Fruit fly (Drosophila melanogaster) whole organism, wandering third instar larva: ENCODE measurements around the gene CG3104.

ENCODE experiments used
- Abd-B ChIP-seq: fragments of >200 bp; optimal IDR thresholded peaks from 2 replicates; lab custom pipeline; 2017; ENCODE audit warnings: missing biosample characterization, missing genetic modification characterization
- CG32264 ChIP-seq: fragments of 200-800 bp; sonication (Bioruptor generic); optimal IDR thresholded peaks from 2 replicates; lab custom pipeline; 2016; ENCODE audit warnings: missing biosample characterization, missing genetic modification characterization
- CG9705 ChIP-seq: fragments of 200-800 bp; sonication (Bioruptor generic); optimal IDR thresholded peaks from 2 replicates; lab custom pipeline; 2018; ENCODE audit warnings: missing biosample characterization, mild to moderate bottlenecking, missing genetic modification characterization
- CrebA ChIP-seq: fragments of 200-800 bp; sonication (Bioruptor generic); optimal IDR thresholded peaks from 2 replicates; lab custom pipeline; 2016; ENCODE audit warnings: missing biosample characterization, mild to moderate bottlenecking, missing genetic modification characterization, borderline replicate concordance
- Dfd ChIP-seq: fragments of >200 bp; optimal IDR thresholded peaks from 2 replicates; lab custom pipeline; 2017; ENCODE audit warnings: missing biosample characterization, missing genetic modification characterization
- Dif ChIP-seq: fragments of 200-275, 200-300 bp; sonication (Bioruptor generic); optimal IDR thresholded peaks from 2 replicates; lab custom pipeline; 2018; ENCODE audit warnings: missing biosample characterization, missing genetic modification characterization; ENCODE audit not compliant: partially characterized antibody
- HLH106 ChIP-seq: fragments of 200-800 bp; optimal IDR thresholded peaks from 3 replicates; lab custom pipeline; 2019; ENCODE audit warnings: missing biosample characterization, mild to moderate bottlenecking, missing genetic modification characterization, moderate library complexity
- Hnf4 ChIP-seq: fragments of 200-800 bp; sonication (Bioruptor generic); optimal IDR thresholded peaks from 2 replicates; lab custom pipeline; 2016; ENCODE audit warnings: missing biosample characterization, mild to moderate bottlenecking, missing genetic modification characterization
- Hr78 ChIP-seq: fragments of >200 bp; optimal IDR thresholded peaks from 2 replicates; lab custom pipeline; 2017; ENCODE audit warnings: missing biosample characterization, missing genetic modification characterization
- Hr83 ChIP-seq: fragments of 200-300 bp; sonication (Bioruptor generic); optimal IDR thresholded peaks from 2 replicates; lab custom pipeline; 2016; ENCODE audit warnings: missing biosample characterization, mild to moderate bottlenecking, missing genetic modification characterization, moderate library complexity; ENCODE audit not compliant: poor library complexity, severe bottlenecking
- Jra ChIP-seq: sonication (Bioruptor generic); optimal IDR thresholded peaks from 2 replicates; lab custom pipeline; 2016; ENCODE audit warnings: missing biosample characterization, missing genetic modification characterization
- Myc ChIP-seq: fragments of >200 bp; optimal IDR thresholded peaks from 2 replicates; lab custom pipeline; 2017
- N ChIP-seq: fragments of >200 bp; optimal IDR thresholded peaks from 2 replicates; lab custom pipeline; 2018; ENCODE audit warnings: missing biosample characterization, missing external identifiers, missing genetic modification characterization
- OdsH ChIP-seq: fragments of 200-800 bp; sonication (Bioruptor generic); optimal IDR thresholded peaks from 2 replicates; lab custom pipeline; 2016; ENCODE audit warnings: missing biosample characterization, mild to moderate bottlenecking, missing genetic modification characterization
- Rel ChIP-seq, 2 experiments: fragments of 200-800 bp; sonication (Bioruptor generic) in 1 of 2; optimal IDR thresholded peaks; 2 replicates in 1 of 2; 3 replicates in 1 of 2; lab custom pipeline; 2016 to 2019; ENCODE audit warnings: mild to moderate bottlenecking in 2 of 2, missing biosample characterization in 2 of 2, missing genetic modification characterization in 2 of 2, moderate library complexity in 1 of 2
- Sp1 ChIP-seq: fragments of 200-800 bp; sonication (Bioruptor generic); optimal IDR thresholded peaks from 3 replicates; lab custom pipeline; 2019; ENCODE audit warnings: missing biosample characterization, mild to moderate bottlenecking, missing genetic modification characterization, moderate library complexity
- br ChIP-seq: fragments of 200-800 bp; sonication (Bioruptor generic); optimal IDR thresholded peaks from 2 replicates; lab custom pipeline; 2016; ENCODE audit warnings: missing biosample characterization, missing genetic modification characterization
- brk ChIP-seq: fragments of 200-800 bp; sonication (Bioruptor generic); optimal IDR thresholded peaks from 2 replicates; lab custom pipeline; 2016; ENCODE audit warnings: missing biosample characterization, mild to moderate bottlenecking, missing genetic modification characterization
- dl ChIP-seq, 2 experiments: fragments of 175-275, 200-275 bp in 1 of 2; fragments of 200-275 bp in 1 of 2; sonication (Bioruptor generic); optimal IDR thresholded peaks; lab custom pipeline; 2018; ENCODE audit warnings: mild to moderate bottlenecking in 2 of 2, missing biosample characterization in 2 of 2, missing genetic modification characterization in 2 of 2, moderate library complexity in 2 of 2; ENCODE audit not compliant: partially characterized antibody in 2 of 2, insufficient read depth in 1 of 2
- ey ChIP-seq: fragments of 200-800 bp; sonication (Bioruptor generic); optimal IDR thresholded peaks from 2 replicates; lab custom pipeline; 2016; ENCODE audit warnings: missing biosample characterization, missing genetic modification characterization
- foxo ChIP-seq, 2 experiments: fragments of 200-800 bp; sonication (Bioruptor generic); optimal IDR thresholded peaks; 2 replicates in 1 of 2; 3 replicates in 1 of 2; lab custom pipeline; 2016 to 2017; ENCODE audit warnings: missing biosample characterization in 2 of 2, missing genetic modification characterization in 2 of 2
- fru ChIP-seq: fragments of 200-800 bp; sonication (Bioruptor generic); optimal IDR thresholded peaks from 3 replicates; lab custom pipeline; 2016; ENCODE audit warnings: missing biosample characterization, mild to moderate bottlenecking, missing genetic modification characterization
- h ChIP-seq: fragments of 200-800 bp; sonication (Bioruptor generic); optimal IDR thresholded peaks from 3 replicates; lab custom pipeline; 2016; ENCODE audit warnings: missing biosample characterization, mild to moderate bottlenecking, missing genetic modification characterization
- lola ChIP-seq: fragments of >200 bp; optimal IDR thresholded peaks from 2 replicates; lab custom pipeline; 2017; ENCODE audit warnings: missing biosample characterization, missing genetic modification characterization
- psq ChIP-seq: fragments of 200-800 bp; sonication (Bioruptor generic); optimal IDR thresholded peaks from 3 replicates; lab custom pipeline; 2017; ENCODE audit warnings: missing biosample characterization, mild to moderate bottlenecking, missing genetic modification characterization, moderate library complexity
- sage ChIP-seq: fragments of 200-800 bp; sonication (Bioruptor generic); optimal IDR thresholded peaks from 2 replicates; lab custom pipeline; 2016; ENCODE audit warnings: missing biosample characterization, mild to moderate bottlenecking, missing genetic modification characterization
- tai ChIP-seq: sonication (Bioruptor generic); optimal IDR thresholded peaks from 2 replicates; lab custom pipeline; 2016; ENCODE audit warnings: missing biosample characterization, missing genetic modification characterization
- usp ChIP-seq: fragments of >200 bp; optimal IDR thresholded peaks from 2 replicates; lab custom pipeline; 2017; ENCODE audit warnings: missing biosample characterization, missing genetic modification characterization
- woc ChIP-seq: sonication (Bioruptor generic); optimal IDR thresholded peaks from 2 replicates; lab custom pipeline; 2016; ENCODE audit warnings: missing biosample characterization, mild to moderate bottlenecking, missing genetic modification characterization

Gene CG3104

dm6 chr2L:2808038-2808699, 47.4 kb downstream of the CG3104 start:
- peak; percentile 3 for TF ChIP-seq CrebA (GFP tag; lab: Kevin White, UChicago)
- no peak for TF ChIP-seq lola (GFP tag; lab: Kevin White, UChicago)
- TF ChIP-seq sage, result no peak
- TF ChIP-seq Sp1 (GFP tag; lab: Kevin White, UChicago), result peak; percentile 12
- TF ChIP-seq br, result peak; percentile 1

dm6 chr2L:2807597-2807996, 48.0 kb downstream of the CG3104 start:
- TF ChIP-seq tai (GFP tag; lab: Kevin White, UChicago), result no peak
- no peak for TF ChIP-seq woc (GFP tag; lab: Kevin White, UChicago)
- no peak for TF ChIP-seq h (GFP tag; lab: Kevin White, UChicago)
- no peak for TF ChIP-seq CG9705
- no peak for TF ChIP-seq ey
- TF ChIP-seq CrebA (GFP tag; lab: Kevin White, UChicago), result no peak
- no peak for TF ChIP-seq psq

dm6 chr2L:2806190-2806763, 49.3 kb downstream of the CG3104 start:
- TF ChIP-seq N (GFP tag; lab: Kevin White, UChicago) (no peak), woc (GFP tag; lab: Kevin White, UChicago) (no peak), Hr78 (GFP tag; lab: Kevin White, UChicago) (no peak), Rel (GFP tag; optimal IDR thresholded peaks at IDR 0.05; lab: Kevin White, UChicago) (no peak), Rel (tag; optimal IDR thresholded peaks at IDR 0.05; lab: Kevin White, UChicago) (peak; percentile 86), Myc (no peak), HLH106 (tag; lab: Kevin White, UChicago) (no peak), Hnf4 (peak; percentile 77)
- TF ChIP-seq, all 38 proteins: peak for 2

- TF ChIP-seq Rel (GFP tag; optimal IDR thresholded peaks at IDR 0.05; lab: Kevin White, UChicago) (peak; percentile 83), Rel (tag; optimal IDR thresholded peaks at IDR 0.05; lab: Kevin White, UChicago) (peak; percentile 90), OdsH (GFP tag; lab: Kevin White, UChicago) (peak; percentile 15), Dif (GFP tag; lab: Kevin White, UChicago) (peak; percentile 42), foxo (GFP tag; optimal IDR thresholded peaks at IDR 0.05; lab: Kevin White, UChicago) (peak in 1 of 2 experiments; percentile 18), Sp1 (GFP tag; lab: Kevin White, UChicago) (peak; percentile 20), usp (GFP tag; lab: Kevin White, UChicago) (no peak), CG32264 (GFP tag; lab: Kevin White, UChicago) (no peak), HLH106 (tag; lab: Kevin White, UChicago) (peak; percentile 3), br (peak; percentile 16), Abd-B (GFP tag; lab: Kevin White, UChicago) (no peak), Dfd (GFP tag; lab: Kevin White, UChicago) (no peak), psq (no peak), Jra (GFP tag; lab: Kevin White, UChicago) (peak; percentile 15), h (GFP tag; lab: Kevin White, UChicago) (peak; percentile 75), brk (GFP tag; lab: Kevin White, UChicago) (no peak), Hnf4 (peak; percentile 92), CrebA (GFP tag; lab: Kevin White, UChicago) (peak; percentile 85), fru (no peak), dl (GFP tag; optimal IDR thresholded peaks at IDR 0.05; lab: Kevin White, UChicago; ENCODE audit: insufficient read depth in 1 of 2, partially characterized antibody in 2 of 2) (peak; percentile 22 to 26), Hr83 (GFP tag; lab: Kevin White, UChicago) (peak; percentile 45)
These were observed 50.8 kb downstream of the CG3104 start, which contains the start of gene daw for dm6 chr2L:2804634-2805311. Gene daw (plus strand): TSS chr2L:2805261.
